Fruit fly (Drosophila melanogaster) whole organism: ENCODE data around the gene CG10621.

Experiments
- CG8478 ChIP-seq: fragments of >200 bp; optimal IDR thresholded peaks from 2 replicates; lab custom pipeline; 2018; ENCODE audit warnings: inconsistent platforms
- psq ChIP-seq: fragments of >200 bp; optimal IDR thresholded peaks from 2 replicates; lab custom pipeline; 2017

DNA sequence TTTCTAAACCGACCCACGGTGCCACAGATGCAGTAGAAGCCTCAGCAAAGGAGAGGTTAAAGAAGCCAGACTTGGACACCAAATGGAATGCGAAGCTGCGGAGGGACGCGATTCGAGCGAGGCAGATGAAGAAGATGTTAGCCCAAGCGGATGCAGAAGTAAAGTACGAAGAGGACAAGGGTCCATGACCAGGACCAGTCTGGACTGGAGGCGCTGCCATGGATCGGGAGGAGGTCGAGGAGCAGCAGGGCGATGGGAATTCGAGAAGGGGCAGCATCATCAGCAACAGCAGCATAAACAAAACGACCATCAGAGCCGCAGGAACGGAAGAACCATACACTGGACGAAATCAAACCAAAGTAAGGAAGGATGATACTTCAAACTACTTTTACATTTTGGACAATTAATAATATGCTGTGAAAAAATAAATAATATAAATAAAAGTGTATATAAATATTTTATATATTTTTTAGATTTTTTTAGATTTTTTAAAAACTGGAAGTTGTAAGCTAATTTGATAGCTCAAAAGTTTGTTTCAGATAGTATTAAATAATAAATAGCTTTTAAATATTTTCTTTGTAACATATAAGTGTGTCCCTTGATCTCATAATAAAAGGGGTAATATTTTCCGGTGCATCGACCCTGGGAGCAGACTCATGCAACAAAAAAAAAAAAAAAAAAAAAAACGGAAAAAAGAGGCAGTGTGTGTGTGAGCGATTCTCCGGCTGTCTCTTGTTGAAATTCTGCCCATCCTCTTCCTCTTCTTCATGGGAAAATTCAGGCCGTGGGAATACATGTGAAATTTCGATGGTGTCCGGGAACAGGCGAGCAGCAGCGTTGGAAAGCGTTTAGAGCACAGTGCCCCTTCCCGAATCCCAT is 7.4 kb downstream of the CG10621 start:
- TF ChIP-seq psq (no peak), CG8478 (lab: Kevin White, UChicago) (no peak)
